Worm (Caenorhabditis elegans) whole organism, L2 larva: Measurements from ENCODE around the gene F53F4.4.

Source experiments
- ceh-82 ChIP-seq: fragments of 150-350 bp; optimal IDR thresholded peaks from 2 replicates; lab custom pipeline; 2014; ENCODE audit warnings: missing biosample characterization, missing genetic modification characterization
- egl-27 ChIP-seq: sonication (generic microtip); optimal IDR thresholded peaks from 3 replicates; lab custom pipeline; 2017; ENCODE audit warnings: missing biosample characterization, missing genetic modification reagents, missing genetic modification characterization

- TF ChIP-seq ceh-82 (no peak), egl-27 (tag; lab: Kevin White, UChicago) (no peak)
Observed at ce11 chrV:13591504-13592174, 1.5 kb upstream of the F53F4.4 start, which contains the start of gene tbcb-1.
